Worm (Caenorhabditis elegans): ENCODE data around the gene ZK1290.10.

- TF ChIP-seq nhr-28 (tag; optimal IDR thresholded peaks at IDR 0.05), result no peak
- TF ChIP-seq sptf-1 (tag; optimal IDR thresholded peaks at IDR 0.05), result no peak
- no peak for TF ChIP-seq elt-3 (tag; optimal IDR thresholded peaks at IDR 0.05)
- TF ChIP-seq mab-5 (tag; optimal IDR thresholded peaks at IDR 0.05), result no peak
- no peak for TF ChIP-seq snpc-4 (tag; optimal IDR thresholded peaks at IDR 0.05)
- no peak for TF ChIP-seq unc-62 (GFP tag; optimal IDR thresholded peaks at IDR 0.05)
- TF ChIP-seq cnd-1 (tag; optimal IDR thresholded peaks at IDR 0.05), result no peak
- TF ChIP-seq bed-3 (GFP tag; optimal IDR thresholded peaks at IDR 0.05), result no peak
These were observed 17.1 kb upstream of the ZK1290.10 start for ce11 chrII:7570820-7571219.

All from whole organism, mixed stage, embryonic.